Worm (Caenorhabditis elegans): Measurements from ENCODE around the gene C50H11.8.
"Not testable (repeated sequence)": the region's sequence is repeated elsewhere in the genome, so short reads cannot be mapped to it uniquely, and the experiment has no call there.

DNA sequence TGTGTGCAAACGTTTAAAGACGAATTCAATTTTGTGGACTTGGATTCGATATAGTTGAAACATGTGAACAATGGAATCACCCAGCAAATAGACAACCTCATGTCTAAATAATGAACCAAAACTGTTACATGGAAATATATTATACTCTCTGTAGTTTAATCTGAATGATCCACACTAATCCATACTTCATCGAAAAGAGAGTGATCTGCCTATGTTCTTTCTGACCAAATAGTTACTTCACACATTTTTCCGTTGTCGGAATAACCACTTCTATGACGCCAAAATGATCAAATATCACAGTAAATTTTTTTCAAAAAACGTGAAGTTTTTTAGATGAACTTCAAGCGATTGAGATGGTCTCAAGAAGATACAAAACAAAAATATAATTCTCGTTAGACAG is 47.7 kb downstream of the C50H11.8 start, which contains the start of gene Y73C8C.4:
- not testable (repeated sequence) for TF ChIP-seq aly-1 (tag; optimal IDR thresholded peaks at IDR 0.05); tbx-37 (GFP tag; conservative IDR thresholded peaks at IDR 0.05); ceh-36 (tag; optimal IDR thresholded peaks at IDR 0.05)
